Worm (Caenorhabditis elegans) whole organism, L3 larva: ENCODE results near the gene algn-8.
A peak's percentile ranks its signal among the peaks of the same experiment; 100 is the strongest.

Source experiments
- daf-12 ChIP-seq: fragments of 150-350 bp; optimal IDR thresholded peaks from 2 replicates; lab custom pipeline; 2014; ENCODE audit warnings: missing biosample characterization, missing genetic modification reagents, missing genetic modification characterization
- egl-27 ChIP-seq: sonication (generic microtip); optimal IDR thresholded peaks from 4 replicates; lab custom pipeline; 2017; ENCODE audit warnings: missing biosample characterization, missing genetic modification reagents, missing genetic modification characterization
- fkh-10 ChIP-seq: sonication (generic microtip); optimal IDR thresholded peaks from 2 replicates; lab custom pipeline; 2017; ENCODE audit warnings: missing biosample characterization, missing genetic modification reagents, missing genetic modification characterization
- lsy-12 ChIP-seq: sonication (generic microtip); optimal IDR thresholded peaks from 2 replicates; lab custom pipeline; 2016; ENCODE audit warnings: mild to moderate bottlenecking, missing genetic modification characterization, missing compliant biosample characterization
- nhr-76 ChIP-seq: fragments of 150-350 bp; sonication (generic microtip); optimal IDR thresholded peaks from 5 replicates; lab custom pipeline; 2014; ENCODE audit warnings: missing biosample characterization, missing genetic modification characterization
- skn-1 ChIP-seq: fragments of 150-350 bp; optimal IDR thresholded peaks from 2 replicates; lab custom pipeline; 2014; ENCODE audit warnings: missing biosample characterization, missing genetic modification characterization
- ztf-11 ChIP-seq: fragments of 150-350 bp; optimal IDR thresholded peaks from 2 replicates; lab custom pipeline; 2014; ENCODE audit warnings: missing biosample characterization, missing genetic modification characterization
- ztf-4 ChIP-seq: fragments of 150-350 bp; optimal IDR thresholded peaks from 2 replicates; lab custom pipeline; 2014; ENCODE audit warnings: missing biosample characterization, missing genetic modification characterization

ce11 chrII:9933947-9934383 lies 47.7 kb upstream of the algn-8 start:
- TF ChIP-seq nhr-76 (tag; lab: Kevin White, UChicago), result no peak
- no peak for TF ChIP-seq fkh-10
- TF ChIP-seq daf-12 (tag; lab: Kevin White, UChicago), result no peak
- no peak for TF ChIP-seq egl-27 (tag; lab: Kevin White, UChicago)
- no peak for TF ChIP-seq ztf-11 (tag; lab: Kevin White, UChicago)
- TF ChIP-seq skn-1 (tag; lab: Kevin White, UChicago), result no peak
- TF ChIP-seq lsy-12 (tag; lab: Kevin White, UChicago), result peak; percentile 29
- TF ChIP-seq ztf-4 (tag; lab: Kevin White, UChicago), result no peak
